Worm (Caenorhabditis elegans): ENCODE measurements around the gene pcs-1.

The pcs-1 gene

ce11 chrII:11545299-11545951 is 32.1 kb downstream of the pcs-1 start, which contains the start of gene dnj-13 (continued):
- TF ChIP-seq B0336.3 (GFP tag; IDR thresholded peaks at IDR 0.05) (peak; percentile 97), ekl-4 (GFP tag; IDR thresholded peaks at IDR 0.05) (peak; percentile 98), ztf-3 (GFP tag; optimal IDR thresholded peaks at IDR 0.05) (peak; percentile 84), Y53G8AR.9 (GFP tag; conservative IDR thresholded peaks at IDR 0.05) (peak; percentile 98), F49E8.2 (tag; optimal IDR thresholded peaks at IDR 0.05; ENCODE audit: insufficient read depth) (peak; percentile 78), pbrm-1 (GFP tag; IDR thresholded peaks at IDR 0.05) (peak; percentile 98), let-607 (tag; optimal IDR thresholded peaks at IDR 0.05) (peak; percentile 72 to 86), efl-1 (GFP tag; optimal IDR thresholded peaks at IDR 0.05) (peak; percentile 54), snpc-3.4 (tag; optimal IDR thresholded peaks at IDR 0.05) (peak; percentile 74), ztf-6 (GFP tag; IDR thresholded peaks at IDR 0.05) (no peak), F33H1.4 (GFP tag; IDR thresholded peaks at IDR 0.05) (peak; percentile 83), mcd-1 (GFP tag; IDR thresholded peaks at IDR 0.05) (peak; percentile 99), T26A5.8 (tag; optimal IDR thresholded peaks at IDR 0.05) (peak; percentile 55), tbx-9 (tag; optimal IDR thresholded peaks at IDR 0.05; ENCODE audit: borderline replicate concordance) (peak; percentile 87), D2030.7 (GFP tag; IDR thresholded peaks at IDR 0.05) (peak; percentile 92), nfya-2 (GFP tag; IDR thresholded peaks at IDR 0.05) (no peak), mes-4 (tag; optimal IDR thresholded peaks at IDR 0.05) (no peak), unc-130 (GFP tag; optimal IDR thresholded peaks at IDR 0.05) (peak; percentile 35), F23B12.7 (tag; optimal IDR thresholded peaks at IDR 0.05; ENCODE audit: insufficient read depth) (peak; percentile 87), dox-1 (GFP tag; IDR thresholded peaks at IDR 0.05) (peak; percentile 97), somi-1 (GFP tag; optimal IDR thresholded peaks at IDR 0.05) (peak; percentile 90), ztf-28 (GFP tag; IDR thresholded peaks at IDR 0.05) (peak; percentile 83; the same call in 1 of the 2 replicates), zfh-2 (GFP tag; conservative IDR thresholded peaks at IDR 0.05) (peak; percentile 86; the same call in 1 of the 2 replicates), nhr-179 (tag; optimal IDR thresholded peaks at IDR 0.05) (no peak), fkh-3 (tag; optimal IDR thresholded peaks at IDR 0.05) (peak; percentile 76), ets-4 (GFP tag; optimal IDR thresholded peaks at IDR 0.05) (no peak), rpc-1 (optimal IDR thresholded peaks at IDR 0.05) (peak; percentile 79), rpc-1 (tag; optimal IDR thresholded peaks at IDR 0.05) (no peak), ztf-22 (GFP tag; optimal IDR thresholded peaks at IDR 0.05) (peak; percentile 88), ccch-3 (GFP tag; optimal IDR thresholded peaks at IDR 0.05) (no peak), zim-3 (tag; optimal IDR thresholded peaks at IDR 0.05) (peak; percentile 89), ceh-58 (GFP tag; IDR thresholded peaks at IDR 0.05) (0 out of 2 replicates have a peak, but pooled peaks have one; percentile 81), lin-54 (GFP tag; optimal IDR thresholded peaks at IDR 0.05) (peak; percentile 93), sdz-38 (tag; optimal IDR thresholded peaks at IDR 0.05) (no peak), ztf-26 (tag; optimal IDR thresholded peaks at IDR 0.05) (peak; percentile 96), athp-1 (tag; optimal IDR thresholded peaks at IDR 0.05) (peak; percentile 97), gei-17 (GFP tag; optimal IDR thresholded peaks at IDR 0.05) (peak; percentile 86), lir-1 (GFP tag; conservative IDR thresholded peaks at IDR 0.05) (peak; percentile 91), F57A8.1 (GFP tag; optimal IDR thresholded peaks at IDR 0.05) (peak; percentile 5), mxl-1 (tag; optimal IDR thresholded peaks at IDR 0.05) (no peak), lin-35 (GFP tag; optimal IDR thresholded peaks at IDR 0.05) (peak in 2 of 3 experiments; percentile 18 to 82), madf-10 (tag; optimal IDR thresholded peaks at IDR 0.05) (peak; percentile 77), T07F8.4 (tag; optimal IDR thresholded peaks at IDR 0.05) (no peak), snpc-4 (GFP tag; optimal IDR thresholded peaks at IDR 0.05) (peak; percentile 24), snpc-4 (tag; optimal IDR thresholded peaks at IDR 0.05) (peak in 3 of 4 experiments; percentile 53 to 82 (median 74)), unc-62 (GFP tag; optimal IDR thresholded peaks at IDR 0.05) (no peak), ama-1 (optimal IDR thresholded peaks at IDR 0.05) (peak; percentile 70), ama-1 (GFP tag; optimal IDR thresholded peaks at IDR 0.05) (peak in 1 of 2 experiments; percentile 28), nhr-27 (tag; optimal IDR thresholded peaks at IDR 0.05) (peak; percentile 93)
